Fruit fly (Drosophila melanogaster): ENCODE measurements around the gene Sfmbt.
A peak's percentile ranks its signal among the peaks of the same experiment; 100 is the strongest.

Gene Sfmbt

DNA sequence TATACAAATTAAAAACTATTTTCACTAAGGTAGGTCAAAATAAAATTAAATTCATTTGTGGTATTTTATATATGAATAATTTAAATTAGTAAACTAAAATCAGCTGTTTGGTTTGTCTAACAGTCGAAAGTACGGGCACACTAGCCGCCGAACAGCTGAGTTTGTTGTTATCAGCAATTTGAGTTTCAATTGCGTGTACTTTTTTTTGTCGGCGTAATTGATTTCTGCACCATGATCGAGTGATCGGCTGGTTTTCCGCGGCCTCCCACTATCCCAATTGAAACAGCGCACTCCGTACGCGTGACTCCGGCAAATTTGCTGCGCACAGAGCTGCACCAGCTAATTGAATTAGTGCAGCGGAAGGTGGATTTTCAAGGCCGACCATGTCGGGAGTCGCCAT, 2.5 kb upstream of the Sfmbt start, which contains the start of gene Alg7:
TSS of gene Alg7 (plus strand) at position 153 of the 400 bp plus-strand sequence.
- TF ChIP-seq CG8924 (tag; optimal IDR thresholded peaks at IDR 0.05) (peak; percentile 2), stwl (tag; optimal IDR thresholded peaks at IDR 0.05) (peak; percentile 16), Meics (GFP tag; optimal IDR thresholded peaks at IDR 0.05) (no peak), ftz-f1 (GFP tag; optimal IDR thresholded peaks at IDR 0.05) (peak; percentile 91), MBD-R2 (GFP tag; IDR thresholded peaks at IDR 0.05) (peak; percentile 82), YL-1 (GFP tag; optimal IDR thresholded peaks at IDR 0.05) (no peak), grn (GFP tag; optimal IDR thresholded peaks at IDR 0.05) (no peak), gfzf (GFP tag; optimal IDR thresholded peaks at IDR 0.05) (peak; percentile 43), sr (GFP tag; IDR thresholded peaks at IDR 0.05) (no peak), CG10267 (tag; optimal IDR thresholded peaks at IDR 0.05) (peak; percentile 50), CG13287 (GFP tag; IDR thresholded peaks at IDR 0.05; ENCODE audit: partially characterized antibody) (peak; percentile 50), CG14710 (tag; optimal IDR thresholded peaks at IDR 0.05) (peak; percentile 19), crp (GFP tag; optimal IDR thresholded peaks at IDR 0.05) (peak; percentile 79 to 97), CG9797 (GFP tag; optimal IDR thresholded peaks at IDR 0.05) (peak; percentile 72), pzg (GFP tag; optimal IDR thresholded peaks at IDR 0.05) (peak; percentile 45), CrebB (tag; optimal IDR thresholded peaks at IDR 0.05) (no peak), CG2129 (GFP tag; IDR thresholded peaks at IDR 0.05; ENCODE audit: partially characterized antibody) (0 out of 2 replicates have a peak, but pooled peaks have one; percentile 16), Sin3A (optimal IDR thresholded peaks at IDR 0.05) (peak; percentile 1), Dll (GFP tag; IDR thresholded peaks at IDR 0.05; ENCODE audit: partially characterized antibody) (peak; percentile 32; the same call in 1 of the 4 replicates), CG15479 (GFP tag; optimal IDR thresholded peaks at IDR 0.05) (peak; percentile 78), zen (tag; optimal IDR thresholded peaks at IDR 0.05) (peak; percentile 4), Lpt (GFP tag; optimal IDR thresholded peaks at IDR 0.05) (no peak), CG34422 (GFP tag; IDR thresholded peaks at IDR 0.05) (peak; percentile 55; the same call in 1 of the 3 replicates), E2f2 (GFP tag; IDR thresholded peaks at IDR 0.05) (peak; percentile 45), CG10959 (GFP tag; IDR thresholded peaks at IDR 0.05) (no peak), unc-4 (GFP tag; IDR thresholded peaks at IDR 0.05; ENCODE audit: partially characterized antibody) (0 out of 2 replicates have a peak, but pooled peaks have one; percentile 15), ci (GFP tag; IDR thresholded peaks at IDR 0.05) (0 out of 3 replicates have a peak, but pooled peaks have one; percentile 10), Dp (GFP tag; optimal IDR thresholded peaks at IDR 0.05) (peak; percentile 37), trem (tag; optimal IDR thresholded peaks at IDR 0.05) (peak; percentile 21), BEAF-32 (GFP tag; optimal IDR thresholded peaks at IDR 0.05) (peak; percentile 6), MESR4 (GFP tag; optimal IDR thresholded peaks at IDR 0.05) (peak; percentile 51), vvl (GFP tag; IDR thresholded peaks at IDR 0.05) (peak; percentile 70; the same call in 1 of the 2 replicates)

DNA sequence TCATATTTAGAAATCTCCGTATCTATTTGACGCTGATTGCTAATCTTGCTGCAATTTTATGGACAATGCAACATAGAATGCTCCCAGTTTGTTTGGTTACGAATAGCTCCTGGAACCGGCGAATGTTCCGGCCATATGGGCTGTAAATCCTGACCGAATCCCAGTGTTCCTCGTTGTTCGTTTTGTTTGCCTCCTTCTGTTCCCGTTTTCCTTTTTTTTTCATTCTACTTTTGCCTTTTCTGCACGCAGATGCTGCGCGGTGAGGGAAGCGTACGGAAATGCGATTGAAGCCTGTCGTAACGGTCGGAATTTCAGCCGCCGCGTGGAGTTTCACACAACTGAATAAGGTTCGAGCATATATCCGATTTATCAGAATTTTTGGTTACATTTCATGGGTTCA, 462 bp downstream of the Sfmbt start, which contains the start of gene CG43925:
TSS of gene CG43925 (plus strand) at position 301 of the 400 bp plus-strand sequence.
- TF ChIP-seq sc (optimal IDR thresholded peaks at IDR 0.05) (no peak), sc (GFP tag; optimal IDR thresholded peaks at IDR 0.05) (no peak), CG4424 (GFP tag; optimal IDR thresholded peaks at IDR 0.05) (no peak), CG32767 (GFP tag; IDR thresholded peaks at IDR 0.05) (no peak), ken (GFP tag; IDR thresholded peaks at IDR 0.05) (0 out of 3 replicates have a peak, but pooled peaks have one; percentile 23), eyg (GFP tag; optimal IDR thresholded peaks at IDR 0.05) (no peak)
